Fruit fly (Drosophila melanogaster): ENCODE results near the gene Cdc23.

dm6 chr2L:20481139-20481858 lies 22.2 kb downstream of the Cdc23 start:
- TF ChIP-seq CG8478 (optimal IDR thresholded peaks at IDR 0.05) (no peak), CTCF (optimal IDR thresholded peaks at IDR 0.05) (peak; percentile 67 to 77)
